Worm (Caenorhabditis elegans) whole organism, early embryonic: ENCODE measurements around the gene Y94H6A.2.

ENCODE experiments used
- B0310.2 ChIP-seq: sonication (generic microtip); optimal IDR thresholded peaks from 2 replicates; lab custom pipeline; 2016; ENCODE audit warnings: mild to moderate bottlenecking, missing genetic modification characterization, missing compliant biosample characterization
- aly-1 ChIP-seq: sonication (generic microtip); optimal IDR thresholded peaks from 2 replicates; lab custom pipeline; 2016; ENCODE audit warnings: missing genetic modification characterization, missing compliant biosample characterization
- ama-1 ChIP-seq: fragments of 150-350 bp; optimal IDR thresholded peaks from 2 replicates; lab custom pipeline; 2014
- ceh-13 ChIP-seq: fragments of 200-800 bp; sonication (Bioruptor generic); optimal IDR thresholded peaks from 2 replicates; lab custom pipeline; 2018; ENCODE audit warnings: mild to moderate bottlenecking, missing genetic modification characterization, missing compliant biosample characterization
- ceh-36 ChIP-seq: sonication (generic microtip); optimal IDR thresholded peaks from 2 replicates; lab custom pipeline; 2016; ENCODE audit warnings: missing genetic modification characterization, inconsistent platforms, missing compliant biosample characterization
- flt-1 ChIP-seq: fragments of 200-800 bp; sonication (Bioruptor generic); IDR thresholded peaks from 2 replicates; pipeline ENCODE4 v1.3.6; 2022; ENCODE audit warnings: missing genetic modification characterization, missing compliant biosample characterization
- hmbx-1 ChIP-seq: sonication (generic microtip); optimal IDR thresholded peaks from 2 replicates; lab custom pipeline; 2016; ENCODE audit warnings: mild to moderate bottlenecking, missing genetic modification characterization, missing compliant biosample characterization
- hnd-1 ChIP-seq: sonication (generic microtip); optimal IDR thresholded peaks from 2 replicates; lab custom pipeline; 2016; ENCODE audit warnings: missing genetic modification characterization, missing compliant biosample characterization
- pes-1 ChIP-seq: fragments of 200-800 bp; sonication (Bioruptor generic); IDR thresholded peaks from 2 replicates; pipeline ENCODE4 v1.3.6; 2022; ENCODE audit warnings: missing genetic modification reagents, missing genetic modification characterization, missing compliant biosample characterization
- scrt-1 ChIP-seq: fragments of 200-800 bp; sonication (Bioruptor generic); IDR thresholded peaks from 2 replicates; pipeline ENCODE4 v1.3.6; 2022; ENCODE audit warnings: missing genetic modification characterization, missing compliant biosample characterization
- sea-1 ChIP-seq: fragments of 200-800 bp; sonication (Bioruptor generic); conservative IDR thresholded peaks from 2 replicates; pipeline ENCODE4 v1.3.6; 2022; ENCODE audit warnings: missing genetic modification characterization, missing compliant biosample characterization
- tbx-11 ChIP-seq: fragments of 200-800 bp; sonication (Bioruptor generic); IDR thresholded peaks from 2 replicates; pipeline ENCODE4 v1.3.6; 2022; ENCODE audit warnings: missing genetic modification characterization, missing compliant biosample characterization
- tra-4 ChIP-seq: sonication (generic microtip); optimal IDR thresholded peaks from 2 replicates; lab custom pipeline; 2017; ENCODE audit warnings: missing genetic modification characterization, missing compliant biosample characterization

DNA sequence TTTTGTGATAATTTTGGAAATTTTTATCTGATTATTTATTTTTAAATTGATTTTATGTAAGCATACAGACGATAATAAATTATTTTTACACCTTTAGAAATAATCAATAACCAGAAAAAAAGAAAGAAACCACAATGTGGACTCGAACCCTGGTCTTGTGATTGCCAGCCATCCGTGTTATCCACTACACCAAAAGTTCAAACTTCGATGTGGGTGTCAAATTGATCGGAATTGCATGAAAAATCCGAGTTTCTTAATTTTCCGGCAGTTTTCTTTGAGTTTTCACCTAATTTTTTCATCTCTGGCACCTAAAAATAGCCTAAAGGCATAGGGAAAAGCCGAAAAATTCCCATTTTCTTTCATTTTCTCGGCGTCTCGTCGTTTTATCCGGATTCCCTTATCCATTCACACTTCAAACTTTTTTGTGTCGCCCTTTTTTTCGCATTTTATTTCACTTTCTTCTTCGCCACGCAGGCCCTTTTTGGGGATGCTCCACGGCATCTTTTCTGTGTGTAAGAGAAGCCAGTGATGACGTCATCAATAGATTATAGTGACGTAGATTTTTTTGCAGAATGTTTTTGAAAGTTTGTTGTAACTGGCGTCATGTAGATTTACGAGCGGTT is 17.4 kb downstream of the Y94H6A.2 start:
- TF ChIP-seq ceh-36 (tag; lab: Kevin White, UChicago) (no peak), tra-4 (tag; lab: Kevin White, UChicago) (no peak), scrt-1 (GFP tag; lab: Robert Waterston, UW) (no peak), ama-1 (no peak), sea-1 (GFP tag; lab: Robert Waterston, UW) (no peak), hmbx-1 (tag; lab: Kevin White, UChicago) (no peak), hnd-1 (tag; lab: Kevin White, UChicago) (no peak), ceh-13 (GFP tag; lab: Kevin White, UChicago) (no peak), B0310.2 (tag; lab: Kevin White, UChicago) (no peak), pes-1 (GFP tag; lab: Robert Waterston, UW) (no peak), aly-1 (tag; lab: Kevin White, UChicago) (no peak), tbx-11 (no peak), flt-1 (GFP tag; lab: Robert Waterston, UW) (no peak)
